Worm (Caenorhabditis elegans) whole organism, young adult: ENCODE measurements around the gene F17E9.16.
"Not testable (repeated sequence)": the region's sequence is repeated elsewhere in the genome, so short reads cannot be mapped to it uniquely, and the experiment has no call there.

Source experiments
- B0261.1 ChIP-seq: sonication (generic microtip); optimal IDR thresholded peaks from 2 replicates; lab custom pipeline; 2016; ENCODE audit warnings: mild to moderate bottlenecking, missing genetic modification characterization, moderate library complexity, missing compliant biosample characterization
- B0336.3 ChIP-seq: fragments of 200-800 bp; sonication (Bioruptor generic); IDR thresholded peaks from 2 replicates; pipeline ENCODE4 v1.3.6; 2022; ENCODE audit warnings: missing genetic modification characterization, missing compliant biosample characterization
- C17E4.6 ChIP-seq: fragments of 200-800 bp; sonication (Bioruptor generic); IDR thresholded peaks from 2 replicates; pipeline ENCODE4 v1.3.6; 2022; ENCODE audit warnings: missing genetic modification reagents, missing genetic modification characterization, missing compliant biosample characterization
- F10E7.11 ChIP-seq: sonication (generic microtip); optimal IDR thresholded peaks from 2 replicates; lab custom pipeline; 2017; ENCODE audit warnings: mild to moderate bottlenecking, missing genetic modification characterization, moderate library complexity, missing compliant biosample characterization
- F22D6.2 ChIP-seq: sonication (generic microtip); optimal IDR thresholded peaks from 2 replicates; lab custom pipeline; 2016; ENCODE audit warnings: mild to moderate bottlenecking, missing genetic modification characterization, missing compliant biosample characterization
- F33H1.4 ChIP-seq: fragments of 200-800 bp; sonication (Bioruptor generic); IDR thresholded peaks from 2 replicates; pipeline ENCODE4 v1.3.6; 2022; ENCODE audit warnings: missing genetic modification reagents, missing genetic modification characterization, missing compliant biosample characterization
- F39B2.1 ChIP-seq: fragments of 200-800 bp; sonication (Bioruptor generic); IDR thresholded peaks from 2 replicates; pipeline ENCODE4 v1.3.6; 2022; ENCODE audit warnings: missing genetic modification reagents, missing genetic modification characterization, missing compliant biosample characterization
- F57C9.4 ChIP-seq: sonication (generic microtip); optimal IDR thresholded peaks from 2 replicates; lab custom pipeline; 2017; ENCODE audit warnings: mild to moderate bottlenecking, missing genetic modification characterization, missing compliant biosample characterization
- T26A5.8 ChIP-seq: sonication (generic microtip); optimal IDR thresholded peaks from 2 replicates; lab custom pipeline; 2016; ENCODE audit warnings: missing genetic modification characterization, missing compliant biosample characterization
- Y56A3A.18 ChIP-seq: fragments of 200-800 bp; sonication (Bioruptor generic); IDR thresholded peaks from 2 replicates; pipeline ENCODE4 v1.3.6; 2022; ENCODE audit warnings: missing genetic modification reagents, missing genetic modification characterization, missing compliant biosample characterization
- Y79H2A.3 ChIP-seq: fragments of 200-800 bp; sonication (Bioruptor generic); conservative IDR thresholded peaks from 2 replicates; pipeline ENCODE4 v1.3.6; 2022; ENCODE audit warnings: missing genetic modification reagents, missing genetic modification characterization, missing compliant biosample characterization
- ama-1 ChIP-seq, 3 experiments: fragments of 150-350 bp in 1 of 3; sonication (generic microtip) in 2 of 3; optimal IDR thresholded peaks; 2 replicates each; lab custom pipeline; 2014 to 2018; ENCODE audit warnings: missing biosample characterization in 2 of 3, missing genetic modification characterization in 2 of 3, missing genetic modification reagents in 2 of 3
- aptf-2 ChIP-seq: fragments of 200-800 bp; sonication (Bioruptor generic); conservative IDR thresholded peaks from 2 replicates; pipeline ENCODE4 v1.3.6; 2022; ENCODE audit warnings: missing genetic modification reagents, missing genetic modification characterization, missing compliant biosample characterization
- aptf-3 ChIP-seq: fragments of 200-800 bp; sonication (Bioruptor generic); IDR thresholded peaks from 2 replicates; pipeline ENCODE4 v1.3.6; 2022; ENCODE audit warnings: missing genetic modification characterization, missing compliant biosample characterization
- bed-1 ChIP-seq: fragments of 200-800 bp; sonication (Bioruptor generic); IDR thresholded peaks from 2 replicates; pipeline ENCODE4 v1.3.6; 2022; ENCODE audit warnings: missing genetic modification reagents, missing genetic modification characterization, missing compliant biosample characterization
- bed-2 ChIP-seq: fragments of 200-800 bp; sonication (Bioruptor generic); IDR thresholded peaks from 2 replicates; pipeline ENCODE4 v1.3.6; 2022; ENCODE audit warnings: missing genetic modification reagents, missing genetic modification characterization, missing compliant biosample characterization
- ceh-40 ChIP-seq: fragments of 200-800 bp; sonication (Bioruptor generic); IDR thresholded peaks from 2 replicates; pipeline ENCODE4 v1.3.6; 2022; ENCODE audit warnings: missing genetic modification characterization, missing compliant biosample characterization
- ceh-79 ChIP-seq: sonication (generic microtip); optimal IDR thresholded peaks from 2 replicates; lab custom pipeline; 2017; ENCODE audit warnings: mild to moderate bottlenecking, missing genetic modification characterization, missing compliant biosample characterization
- dpl-1 ChIP-seq: fragments of 150-350 bp; optimal IDR thresholded peaks from 2 replicates; lab custom pipeline; 2014; ENCODE audit warnings: missing biosample characterization, missing genetic modification reagents, missing genetic modification characterization
- efl-1 ChIP-seq: fragments of 150-350 bp; optimal IDR thresholded peaks from 2 replicates; lab custom pipeline; 2014; ENCODE audit warnings: missing biosample characterization, missing genetic modification reagents, missing genetic modification characterization
- egrh-3 ChIP-seq: fragments of 200-800 bp; sonication (Bioruptor generic); IDR thresholded peaks from 2 replicates; pipeline ENCODE4 v1.3.6; 2022; ENCODE audit warnings: missing genetic modification reagents, missing genetic modification characterization, missing compliant biosample characterization
- ekl-4 ChIP-seq: fragments of 200-800 bp; sonication (Bioruptor generic); IDR thresholded peaks from 2 replicates; pipeline ENCODE4 v1.3.6; 2022; ENCODE audit warnings: missing genetic modification reagents, missing genetic modification characterization, missing compliant biosample characterization
- fkh-3 ChIP-seq: sonication (generic microtip); optimal IDR thresholded peaks from 2 replicates; lab custom pipeline; 2016; ENCODE audit warnings: mild to moderate bottlenecking, missing genetic modification characterization, missing compliant biosample characterization
- lag-1 ChIP-seq: fragments of 200-800 bp; sonication (Bioruptor generic); IDR thresholded peaks from 2 replicates; pipeline ENCODE4 v1.3.6; 2022; ENCODE audit warnings: missing genetic modification reagents, missing genetic modification characterization, missing compliant biosample characterization
- let-607 ChIP-seq, 2 experiments: fragments of 200-800 bp in 1 of 2; sonication (Bioruptor generic) in 1 of 2; sonication (generic microtip) in 1 of 2; optimal IDR thresholded peaks; 2 replicates each; lab custom pipeline; 2016 to 2018; ENCODE audit warnings: mild to moderate bottlenecking in 2 of 2, missing compliant biosample characterization in 2 of 2, missing genetic modification characterization in 2 of 2, moderate library complexity in 2 of 2, missing genotype in 1 of 2
- lsl-1 ChIP-seq: fragments of 200-800 bp; sonication (Bioruptor generic); optimal IDR thresholded peaks from 2 replicates; lab custom pipeline; 2018; ENCODE audit warnings: mild to moderate bottlenecking, missing genetic modification characterization, moderate library complexity, missing compliant biosample characterization
- lsy-27 ChIP-seq: sonication (generic microtip); optimal IDR thresholded peaks from 2 replicates; lab custom pipeline; 2017; ENCODE audit warnings: missing genetic modification characterization, mild to moderate bottlenecking, missing compliant biosample characterization, antibody characterized with exemption, missing genotype, borderline replicate concordance; ENCODE audit not compliant: insufficient read depth
- madf-8 ChIP-seq: fragments of 200-800 bp; sonication (Bioruptor generic); conservative IDR thresholded peaks from 2 replicates; pipeline ENCODE4 v1.3.6; 2022; ENCODE audit warnings: missing genetic modification reagents, missing genetic modification characterization, missing compliant biosample characterization
- mes-4 ChIP-seq: sonication (generic microtip); optimal IDR thresholded peaks from 2 replicates; lab custom pipeline; 2016; ENCODE audit warnings: missing genotype, missing genetic modification characterization, missing compliant biosample characterization
- mxl-1 ChIP-seq: sonication (generic microtip); optimal IDR thresholded peaks from 2 replicates; lab custom pipeline; 2016; ENCODE audit warnings: missing genetic modification characterization, missing compliant biosample characterization
- nhr-120 ChIP-seq: fragments of 200-800 bp; sonication (Bioruptor generic); IDR thresholded peaks from 2 replicates; pipeline ENCODE4 v1.3.6; 2022; ENCODE audit warnings: missing genetic modification characterization, missing compliant biosample characterization
- nhr-179 ChIP-seq: sonication (generic microtip); optimal IDR thresholded peaks from 2 replicates; lab custom pipeline; 2016; ENCODE audit warnings: mild to moderate bottlenecking, missing genetic modification characterization, missing compliant biosample characterization
- pbrm-1 ChIP-seq: fragments of 200-800 bp; sonication (Bioruptor generic); IDR thresholded peaks from 2 replicates; pipeline ENCODE4 v1.3.6; 2022; ENCODE audit warnings: missing genetic modification reagents, missing genetic modification characterization, missing compliant biosample characterization
- pha-4 ChIP-seq: fragments of 150-350 bp; sonication (generic microtip); optimal IDR thresholded peaks from 2 replicates; lab custom pipeline; 2014; ENCODE audit warnings: missing biosample characterization, missing genetic modification reagents, missing genetic modification characterization
- repo-1 ChIP-seq: sonication (generic microtip); optimal IDR thresholded peaks from 2 replicates; lab custom pipeline; 2017; ENCODE audit warnings: mild to moderate bottlenecking, missing genetic modification characterization, missing compliant biosample characterization
- tbp1 ChIP-seq: fragments of 200-800 bp; sonication (Bioruptor generic); optimal IDR thresholded peaks from 2 replicates; lab custom pipeline; 2018; ENCODE audit warnings: mild to moderate bottlenecking, missing genetic modification characterization, missing compliant biosample characterization
- unc-130 ChIP-seq: sonication (generic microtip); optimal IDR thresholded peaks from 2 replicates; lab custom pipeline; 2016; ENCODE audit warnings: missing genetic modification reagents, missing genetic modification characterization, missing compliant biosample characterization
- zim-3 ChIP-seq: sonication (generic microtip); optimal IDR thresholded peaks from 2 replicates; lab custom pipeline; 2017; ENCODE audit warnings: mild to moderate bottlenecking, missing genetic modification characterization, moderate library complexity, missing compliant biosample characterization
- ztf-28 ChIP-seq: fragments of 200-800 bp; sonication (Bioruptor generic); IDR thresholded peaks from 2 replicates; pipeline ENCODE4 v1.3.6; 2022; ENCODE audit warnings: missing genetic modification reagents, missing genetic modification characterization, missing compliant biosample characterization

F17E9.16 gene

ce11 chrIV:8352036-8352435 is at the start of gene F17E9.16:
F17E9.16 (plus strand) TSS chrIV:8352336.
- TF ChIP-seq mxl-1 (tag; lab: Kevin White, UChicago); tbp1 (GFP tag; lab: Kevin White, UChicago); ekl-4 (GFP tag; lab: Robert Waterston, UW): not testable (repeated sequence)

ce11 chrIV:8302648-8303161 is 49.4 kb upstream of the F17E9.16 start:
- no peak for TF ChIP-seq ekl-4 (GFP tag; lab: Robert Waterston, UW)
- no peak for TF ChIP-seq zim-3 (tag; lab: Kevin White, UChicago)
- TF ChIP-seq bed-2 (GFP tag; lab: Robert Waterston, UW), result no peak
- no peak for TF ChIP-seq F39B2.1 (GFP tag; lab: Robert Waterston, UW)
- no peak for TF ChIP-seq ztf-28 (GFP tag; lab: Robert Waterston, UW)
- no peak for TF ChIP-seq dpl-1 (GFP tag; lab: Kevin White, UChicago)
- TF ChIP-seq F57C9.4, result no peak
- no peak for TF ChIP-seq egrh-3
- no peak for TF ChIP-seq nhr-179 (tag; lab: Kevin White, UChicago)
- no peak for TF ChIP-seq Y79H2A.3 (GFP tag; lab: Robert Waterston, UW)
- no peak for TF ChIP-seq lsy-27 (tag; lab: Kevin White, UChicago)
- no peak for TF ChIP-seq ama-1 (optimal IDR thresholded peaks at IDR 0.05; lab: Kevin White, UChicago)
- no peak for TF ChIP-seq ama-1 (GFP tag; optimal IDR thresholded peaks at IDR 0.05; lab: Kevin White, UChicago)
- TF ChIP-seq B0336.3, result no peak
- TF ChIP-seq pha-4 (tag; lab: Kevin White, UChicago), result no peak
- TF ChIP-seq T26A5.8 (tag; lab: Kevin White, UChicago), result no peak
- TF ChIP-seq F33H1.4 (GFP tag; lab: Robert Waterston, UW), result no peak
- TF ChIP-seq fkh-3, result no peak
- TF ChIP-seq, all 124 proteins: peak for 0

- TF ChIP-seq let-607 (tag; optimal IDR thresholded peaks at IDR 0.05; lab: Kevin White, UChicago) (no peak), efl-1 (no peak), lsy-27 (tag; lab: Kevin White, UChicago) (no peak), C17E4.6 (GFP tag; lab: Robert Waterston, UW) (no peak), T26A5.8 (tag; lab: Kevin White, UChicago) (no peak), madf-8 (GFP tag; lab: Robert Waterston, UW) (no peak), pbrm-1 (GFP tag; lab: Robert Waterston, UW) (no peak), bed-1 (GFP tag; lab: Robert Waterston, UW) (no peak), F22D6.2 (tag; lab: Kevin White, UChicago) (no peak), nhr-120 (no peak), F33H1.4 (GFP tag; lab: Robert Waterston, UW) (no peak), ceh-40 (no peak)
These were observed 48.5 kb upstream of the F17E9.16 start, which contains the start of gene vha-5 for ce11 chrIV:8303668-8304067. vha-5 (plus strand) TSS chrIV:8303968.

ce11 chrIV:8307408-8307807 is 44.7 kb upstream of the F17E9.16 start:
- peak; percentile 59 for TF ChIP-seq repo-1 (tag; lab: Kevin White, UChicago)
- TF ChIP-seq aptf-2 (GFP tag; lab: Robert Waterston, UW), result no peak
- TF ChIP-seq B0261.1, result no peak

- TF ChIP-seq tbp1 (GFP tag; lab: Kevin White, UChicago) (no peak), fkh-3 (no peak), mes-4 (no peak), unc-130 (GFP tag; lab: Kevin White, UChicago) (no peak), lsl-1 (GFP tag; lab: Kevin White, UChicago) (no peak), lag-1 (GFP tag; lab: Robert Waterston, UW) (no peak), Y56A3A.18 (no peak), ceh-79 (tag; lab: Kevin White, UChicago) (no peak), zim-3 (tag; lab: Kevin White, UChicago) (no peak), aptf-3 (GFP tag; lab: Robert Waterston, UW) (no peak), F10E7.11 (tag; lab: Kevin White, UChicago) (no peak)
These were observed 40.0 kb upstream of the F17E9.16 start for ce11 chrIV:8312105-8312504.
